Worm (Caenorhabditis elegans): Measurements from ENCODE around the gene C33A12.3.

DNA sequence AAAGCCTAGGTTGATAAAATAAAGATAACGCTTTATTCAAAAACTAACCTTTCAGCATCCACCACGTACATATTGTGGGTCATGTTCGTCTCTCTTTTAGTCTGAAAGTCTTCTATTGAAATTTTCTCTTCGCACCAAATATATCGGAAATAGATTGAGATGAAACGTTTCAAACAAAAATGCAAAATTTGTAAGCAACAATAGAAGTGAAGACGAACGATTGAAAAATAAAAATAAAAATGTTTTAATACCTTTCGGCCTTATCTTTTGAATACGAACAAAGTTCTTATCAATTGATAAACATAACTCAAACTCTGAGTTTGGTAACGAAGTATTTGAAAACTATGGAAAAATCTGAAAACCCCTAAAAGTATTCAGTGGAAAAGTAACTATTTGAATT is 20.3 kb upstream of the C33A12.3 start, which contains the start of gene F56H11.2:
- no peak for TF ChIP-seq ama-1 (optimal IDR thresholded peaks at IDR 0.05)
- no peak for TF ChIP-seq flt-1 (GFP tag; IDR thresholded peaks at IDR 0.05)
- no peak for TF ChIP-seq sea-1 (GFP tag; conservative IDR thresholded peaks at IDR 0.05)
- no peak for TF ChIP-seq tbx-37 (GFP tag; conservative IDR thresholded peaks at IDR 0.05)
- no peak for TF ChIP-seq hmbx-1 (tag; optimal IDR thresholded peaks at IDR 0.05)
- TF ChIP-seq ets-7 (tag; optimal IDR thresholded peaks at IDR 0.05): no peak
- no peak for TF ChIP-seq tra-4 (tag; optimal IDR thresholded peaks at IDR 0.05)
- no peak for TF ChIP-seq tbx-11 (GFP tag; IDR thresholded peaks at IDR 0.05)

Measured in whole organism, early embryonic.